In genomic region chr3L:12646102-12646501, dm6 we compare ENCODE assay signal across 3 fruit fly cellular contexts.
TF ChIP-seq lines count a peak whose summit lies in the region.

No protein-coding gene starts in this region.

- no peak for TF ChIP-seq CTCF in whole organism, embryonic (GFP tag; optimal IDR thresholded peaks at IDR 0.05; lab: Kevin White, UChicago)

TF ChIP-seq in whole organism, embryonic, 481 proteins besides CTCF, POLR2A, EP300 and RAD21 (continues in another document):
- TF ChIP-seq CG10321 (GFP tag; IDR thresholded peaks at IDR 0.05; lab: Robert Waterston, UW) (no peak), HLHmδ (GFP tag; optimal IDR thresholded peaks at IDR 0.05; lab: Kevin White, UChicago) (no peak), tap (tag; optimal IDR thresholded peaks at IDR 0.05; lab: Kevin White, UChicago) (no peak), pfk (GFP tag; optimal IDR thresholded peaks at IDR 0.05; lab: Kevin White, UChicago) (no peak), Oaz (GFP tag; IDR thresholded peaks at IDR 0.05; lab: Robert Waterston, UW) (no peak), CG10543 (GFP tag; optimal IDR thresholded peaks at IDR 0.05; lab: Kevin White, UChicago) (no peak), bab2 (GFP tag; optimal IDR thresholded peaks at IDR 0.05; lab: Kevin White, UChicago) (no peak), CG15479 (GFP tag; optimal IDR thresholded peaks at IDR 0.05; lab: Kevin White, UChicago) (peak; percentile 49), CG10565 (GFP tag; optimal IDR thresholded peaks at IDR 0.05; lab: Kevin White, UChicago) (no peak), CG8290 (GFP tag; optimal IDR thresholded peaks at IDR 0.05; lab: Kevin White, UChicago) (peak; percentile 3), CG8290 (tag; optimal IDR thresholded peaks at IDR 0.05; lab: Kevin White, UChicago) (no peak), kni (GFP tag; optimal IDR thresholded peaks at IDR 0.05; lab: Kevin White, UChicago) (no peak), p53 (GFP tag; optimal IDR thresholded peaks at IDR 0.05; lab: Kevin White, UChicago) (no peak), rib (GFP tag; IDR thresholded peaks at IDR 0.05; lab: Robert Waterston, UW) (no peak), CG7745 (tag; optimal IDR thresholded peaks at IDR 0.05; lab: Kevin White, UChicago) (peak; percentile 88), CG2199 (GFP tag; IDR thresholded peaks at IDR 0.05; lab: Robert Waterston, UW) (peak; percentile 31; the same call in 1 of the 3 replicates), Dad (GFP tag; optimal IDR thresholded peaks at IDR 0.05; lab: Kevin White, UChicago) (no peak), stwl (tag; optimal IDR thresholded peaks at IDR 0.05; lab: Kevin White, UChicago) (peak; percentile 38), Pdp1 (GFP tag; optimal IDR thresholded peaks at IDR 0.05; lab: Kevin White, UChicago) (peak in 1 of 2 experiments; percentile 61), Dfd (GFP tag; optimal IDR thresholded peaks at IDR 0.05; lab: Kevin White, UChicago) (no peak), az2 (GFP tag; optimal IDR thresholded peaks at IDR 0.05; lab: Kevin White, UChicago) (no peak), danr (GFP tag; IDR thresholded peaks at IDR 0.05; lab: Robert Waterston, UW) (no peak), her (GFP tag; optimal IDR thresholded peaks at IDR 0.05; lab: Kevin White, UChicago) (no peak), ab (GFP tag; optimal IDR thresholded peaks at IDR 0.05; lab: Kevin White, UChicago) (no peak), Med (GFP tag; lab: Kevin White, UChicago) (peak; percentile 77), sens (GFP tag; lab: Kevin White, UChicago) (peak; percentile 48), CG16813 (GFP tag; IDR thresholded peaks at IDR 0.05; lab: Robert Waterston, UW; ENCODE audit: partially characterized antibody) (no peak), maf-S (GFP tag; optimal IDR thresholded peaks at IDR 0.05; lab: Kevin White, UChicago) (no peak), odd (GFP tag; optimal IDR thresholded peaks at IDR 0.05; lab: Kevin White, UChicago) (no peak), CG15073 (GFP tag; optimal IDR thresholded peaks at IDR 0.05; lab: Kevin White, UChicago) (no peak), CG14014 (GFP tag; IDR thresholded peaks at IDR 0.05; lab: Robert Waterston, UW) (no peak)

TF ChIP-seq in whole organism, pupa, 21 proteins besides CTCF, POLR2A, EP300 and RAD21:
- no peak for TF ChIP-seq Snoo (tag; optimal IDR thresholded peaks at IDR 0.05; lab: Kevin White, UChicago)
- peak; percentile 26 for TF ChIP-seq D1 (tag; optimal IDR thresholded peaks at IDR 0.05; lab: Kevin White, UChicago)

TF ChIP-seq in whole organism, wandering third instar larva, 38 proteins besides CTCF, POLR2A, EP300 and RAD21:
- TF ChIP-seq Dfd (GFP tag; optimal IDR thresholded peaks at IDR 0.05; lab: Kevin White, UChicago) (no peak), Myc (optimal IDR thresholded peaks at IDR 0.05; lab: Kevin White, UChicago) (peak; percentile 58)
TF ChIP-seq in whole organism, wandering third instar larva: peak in this region for 1.
